Worm (Caenorhabditis elegans) whole organism, midembryonic: ENCODE results near the gene dlat-1.

Experiments
- tab-1 ChIP-seq: fragments of 200-800 bp; sonication (Bioruptor generic); IDR thresholded peaks from 2 replicates; pipeline ENCODE4 v1.3.6; 2022; ENCODE audit warnings: missing genetic modification characterization, missing compliant biosample characterization
- ztf-23 ChIP-seq: fragments of 200-800 bp; sonication (Bioruptor generic); IDR thresholded peaks from 2 replicates; pipeline ENCODE4 v1.3.6; 2022; ENCODE audit warnings: missing genetic modification reagents, missing genetic modification characterization, missing compliant biosample characterization

ce11 chrV:14468196-14468874, 21.2 kb upstream of the dlat-1 start, which contains the start of gene srz-97:
- no peak for TF ChIP-seq ztf-23 (GFP tag; lab: Robert Waterston, UW)
- no peak for TF ChIP-seq tab-1
